Worm (Caenorhabditis elegans): ENCODE results near the gene K08B5.1.

DNA sequence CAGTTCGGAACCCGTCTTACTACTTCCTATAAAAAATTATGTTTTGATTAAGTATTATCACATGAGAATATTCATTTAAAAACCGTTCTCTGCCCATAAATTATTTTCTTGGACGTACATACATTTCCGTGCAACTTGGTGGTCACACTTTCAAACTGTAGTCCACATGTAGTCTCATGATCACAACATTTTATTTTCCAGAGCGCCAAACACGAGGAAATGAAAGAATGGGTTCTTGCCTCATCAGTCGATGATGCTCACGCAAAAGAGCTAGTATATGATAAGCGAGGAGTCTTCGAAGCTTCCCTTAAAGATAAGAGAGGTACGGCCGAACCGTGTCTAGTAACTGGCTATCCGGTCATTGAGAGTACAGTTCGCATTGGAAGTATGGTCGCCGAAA lies 7.7 kb upstream of the K08B5.1 start:
- TF ChIP-seq klf-2 (GFP tag; conservative IDR thresholded peaks at IDR 0.05) (no peak), med-1 (GFP tag; optimal IDR thresholded peaks at IDR 0.05; ENCODE audit: insufficient read depth) (no peak), ref-1 (GFP tag; conservative IDR thresholded peaks at IDR 0.05) (no peak), ztf-23 (GFP tag; IDR thresholded peaks at IDR 0.05) (no peak), flt-1 (GFP tag; IDR thresholded peaks at IDR 0.05) (no peak)

Data from whole organism, midembryonic.